Worm (Caenorhabditis elegans) whole organism, L3 larva: Measurements from ENCODE around the gene let-716.

Source experiments
- aly-2 ChIP-seq: fragments of 150-350 bp; optimal IDR thresholded peaks from 2 replicates; lab custom pipeline; 2014; ENCODE audit warnings: missing biosample characterization, missing genetic modification characterization
- ama-1 ChIP-seq: fragments of 150-350 bp; optimal IDR thresholded peaks from 2 replicates; lab custom pipeline; 2018
- ceh-16 ChIP-seq: sonication (generic microtip); optimal IDR thresholded peaks from 2 replicates; lab custom pipeline; 2017; ENCODE audit warnings: missing biosample characterization, missing genetic modification characterization
- ceh-82 ChIP-seq: fragments of 150-350 bp; optimal IDR thresholded peaks from 2 replicates; lab custom pipeline; 2014; ENCODE audit warnings: missing biosample characterization, missing genetic modification characterization
- daf-12 ChIP-seq: fragments of 150-350 bp; optimal IDR thresholded peaks from 2 replicates; lab custom pipeline; 2014; ENCODE audit warnings: missing biosample characterization, missing genetic modification reagents, missing genetic modification characterization
- egl-27 ChIP-seq: sonication (generic microtip); optimal IDR thresholded peaks from 4 replicates; lab custom pipeline; 2017; ENCODE audit warnings: missing biosample characterization, missing genetic modification reagents, missing genetic modification characterization
- egl-5 ChIP-seq: fragments of 150-350 bp; optimal IDR thresholded peaks from 2 replicates; lab custom pipeline; 2017; ENCODE audit warnings: missing biosample characterization, missing genetic modification reagents, missing genetic modification characterization, inconsistent platforms
- elt-1 ChIP-seq: fragments of 150-350 bp; optimal IDR thresholded peaks from 2 replicates; lab custom pipeline; 2014; ENCODE audit warnings: missing biosample characterization, missing genetic modification characterization
- elt-2 ChIP-seq: sonication (generic microtip); optimal IDR thresholded peaks from 2 replicates; lab custom pipeline; 2016; ENCODE audit warnings: missing genetic modification reagents, mild to moderate bottlenecking, missing genetic modification characterization, missing compliant biosample characterization
- fkh-10 ChIP-seq: sonication (generic microtip); optimal IDR thresholded peaks from 2 replicates; lab custom pipeline; 2017; ENCODE audit warnings: missing biosample characterization, missing genetic modification reagents, missing genetic modification characterization
- fos-1 ChIP-seq: fragments of 150-350 bp; optimal IDR thresholded peaks from 2 replicates; lab custom pipeline; 2014; ENCODE audit warnings: missing biosample characterization, missing genetic modification characterization
- hmg-11 ChIP-seq: sonication (generic microtip); optimal IDR thresholded peaks from 2 replicates; lab custom pipeline; 2016; ENCODE audit warnings: missing genetic modification characterization, missing compliant biosample characterization
- jun-1 ChIP-seq: fragments of 150-350 bp; optimal IDR thresholded peaks from 2 replicates; lab custom pipeline; 2014; ENCODE audit warnings: missing biosample characterization, missing genetic modification reagents, missing genetic modification characterization
- lin-15B ChIP-seq: fragments of 150-350 bp; optimal IDR thresholded peaks from 2 replicates; lab custom pipeline; 2014; ENCODE audit warnings: missing biosample characterization, missing genetic modification characterization
- lin-39 ChIP-seq: fragments of 150-350 bp; optimal IDR thresholded peaks from 2 replicates; lab custom pipeline; 2018; ENCODE audit warnings: missing biosample characterization, missing genetic modification reagents, missing genetic modification characterization
- lsy-12 ChIP-seq: sonication (generic microtip); optimal IDR thresholded peaks from 2 replicates; lab custom pipeline; 2016; ENCODE audit warnings: mild to moderate bottlenecking, missing genetic modification characterization, missing compliant biosample characterization
- mdl-1 ChIP-seq: fragments of 150-350 bp; optimal IDR thresholded peaks from 2 replicates; lab custom pipeline; 2014; ENCODE audit warnings: missing biosample characterization, missing genetic modification characterization
- mml-1 ChIP-seq: fragments of 150-350 bp; sonication (generic microtip); optimal IDR thresholded peaks from 3 replicates; lab custom pipeline; 2014; ENCODE audit warnings: missing biosample characterization, missing genetic modification characterization
- nfya-1 ChIP-seq: sonication (generic microtip); optimal IDR thresholded peaks from 2 replicates; lab custom pipeline; 2017; ENCODE audit warnings: missing genetic modification characterization, mild to moderate bottlenecking, missing compliant biosample characterization, antibody characterized with exemption, moderate library complexity; ENCODE audit not compliant: insufficient read depth
- nhr-11 ChIP-seq: fragments of 150-350 bp; optimal IDR thresholded peaks from 2 replicates; lab custom pipeline; 2014; ENCODE audit warnings: missing biosample characterization, missing genetic modification characterization
- nhr-12 ChIP-seq: fragments of 150-350 bp; optimal IDR thresholded peaks from 2 replicates; lab custom pipeline; 2014; ENCODE audit warnings: missing biosample characterization, missing genetic modification characterization
- nhr-237 ChIP-seq: fragments of 150-350 bp; optimal IDR thresholded peaks from 2 replicates; lab custom pipeline; 2014; ENCODE audit warnings: missing biosample characterization, missing genetic modification characterization
- nhr-28 ChIP-seq: fragments of 150-350 bp; optimal IDR thresholded peaks from 2 replicates; lab custom pipeline; 2014; ENCODE audit warnings: missing biosample characterization, missing genetic modification characterization
- nhr-76 ChIP-seq: fragments of 150-350 bp; sonication (generic microtip); optimal IDR thresholded peaks from 5 replicates; lab custom pipeline; 2014; ENCODE audit warnings: missing biosample characterization, missing genetic modification characterization
- pha-4 ChIP-seq: fragments of 150-350 bp; optimal IDR thresholded peaks from 2 replicates; lab custom pipeline; 2014; ENCODE audit warnings: missing biosample characterization, missing genetic modification reagents, missing genetic modification characterization
- sea-2 ChIP-seq: fragments of 150-350 bp; sonication (generic microtip); optimal IDR thresholded peaks from 4 replicates; lab custom pipeline; 2014; ENCODE audit warnings: missing biosample characterization, missing genetic modification reagents, missing genetic modification characterization
- skn-1 ChIP-seq: fragments of 150-350 bp; optimal IDR thresholded peaks from 2 replicates; lab custom pipeline; 2014; ENCODE audit warnings: missing biosample characterization, missing genetic modification characterization
- tbx-2 ChIP-seq: sonication (generic microtip); optimal IDR thresholded peaks from 2 replicates; lab custom pipeline; 2016; ENCODE audit warnings: mild to moderate bottlenecking, missing genetic modification characterization, missing compliant biosample characterization
- unc-39 ChIP-seq: sonication (generic microtip); optimal IDR thresholded peaks from 4 replicates; lab custom pipeline; 2017; ENCODE audit warnings: missing biosample characterization, missing genetic modification characterization
- unc-62 ChIP-seq: fragments of 150-350 bp; sonication (generic microtip); optimal IDR thresholded peaks from 4 replicates; lab custom pipeline; 2014; ENCODE audit warnings: missing biosample characterization, missing genetic modification reagents, missing genetic modification characterization
- zag-1 ChIP-seq: fragments of 150-350 bp; optimal IDR thresholded peaks from 2 replicates; lab custom pipeline; 2014; ENCODE audit warnings: missing biosample characterization, missing genetic modification characterization
- ztf-4 ChIP-seq: fragments of 150-350 bp; optimal IDR thresholded peaks from 2 replicates; lab custom pipeline; 2014; ENCODE audit warnings: missing biosample characterization, missing genetic modification characterization

The let-716 gene

ce11 chrIII:6345968-6346498, 37.3 kb upstream of the let-716 start, which contains the start of the genes trmt-10C.2 and C56G2.22:
Gene trmt-10C.2, plus strand, starts transcription at chrIII:6346281.
Gene C56G2.22, plus strand, starts transcription at chrIII:6346448.
- TF ChIP-seq hmg-11 (no peak), lin-15B (tag; lab: Kevin White, UChicago) (no peak), unc-62 (no peak), egl-27 (tag; lab: Kevin White, UChicago) (no peak), skn-1 (no peak), elt-2 (tag; lab: Kevin White, UChicago) (peak; percentile 32), nhr-11 (tag; lab: Kevin White, UChicago) (no peak), mml-1 (tag; lab: Kevin White, UChicago) (no peak), lin-39 (tag; lab: Kevin White, UChicago) (no peak), mdl-1 (no peak), pha-4 (tag; lab: Kevin White, UChicago) (peak; percentile 74)

DNA sequence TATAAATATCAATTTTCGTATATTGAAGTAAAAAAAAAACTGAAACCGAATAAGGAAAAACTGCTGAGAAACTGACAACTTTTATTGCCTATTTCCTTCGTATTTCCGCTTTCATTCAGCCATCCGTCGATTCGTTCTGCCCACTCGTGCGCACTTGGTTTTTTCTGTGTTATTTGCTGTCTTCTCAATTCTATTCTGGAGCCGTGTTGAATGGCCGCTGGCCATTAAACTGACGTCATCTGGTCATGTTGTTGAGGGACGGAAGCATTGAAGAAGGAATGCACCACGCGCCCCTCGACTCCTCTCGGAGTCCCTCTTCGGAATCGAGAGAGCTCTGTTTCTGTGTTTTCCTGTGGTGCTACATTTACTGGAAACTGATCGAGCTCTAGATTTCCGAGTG, 34.8 kb upstream of the let-716 start:
- TF ChIP-seq daf-12 (tag; lab: Kevin White, UChicago) = no peak
- TF ChIP-seq lin-15B (tag; lab: Kevin White, UChicago) = no peak
- TF ChIP-seq lin-39 (tag; lab: Kevin White, UChicago) = peak; percentile 67
- TF ChIP-seq nhr-12 = no peak
- peak; percentile 75 for TF ChIP-seq nfya-1 (tag; lab: Kevin White, UChicago)
- no peak for TF ChIP-seq ceh-82
- no peak for TF ChIP-seq jun-1 (tag; lab: Kevin White, UChicago)
- no peak for TF ChIP-seq mml-1 (tag; lab: Kevin White, UChicago)
- TF ChIP-seq elt-2 (tag; lab: Kevin White, UChicago) = no peak
- peak; percentile 2 for TF ChIP-seq ama-1
- peak; percentile 18 for TF ChIP-seq hmg-11
- peak; percentile 49 for TF ChIP-seq tbx-2
- TF ChIP-seq egl-5 = peak; percentile 32
- TF ChIP-seq, all 47 proteins: peak for 6

DNA sequence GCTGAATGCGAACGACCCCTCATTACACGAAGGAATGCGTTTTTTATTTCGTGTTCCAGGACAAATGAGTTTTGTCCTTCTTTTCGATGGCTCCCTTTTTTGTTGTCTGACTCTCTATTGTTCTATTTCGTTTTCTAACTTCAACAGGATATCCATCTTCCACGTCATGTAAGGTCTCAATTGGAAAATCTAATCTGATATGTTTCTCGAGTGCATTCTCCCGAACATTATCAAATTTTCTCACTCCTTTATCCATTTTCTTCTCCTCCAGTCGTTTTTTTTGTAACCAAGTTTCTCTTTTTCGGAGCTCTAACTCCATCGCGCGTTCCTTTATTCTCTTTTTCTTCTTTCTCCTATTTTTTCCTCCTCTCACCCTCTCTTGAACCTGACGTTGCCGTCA, 32.9 kb upstream of the let-716 start:
- TF ChIP-seq fkh-10 (peak; percentile 92), elt-1 (tag; lab: Kevin White, UChicago) (no peak)

DNA sequence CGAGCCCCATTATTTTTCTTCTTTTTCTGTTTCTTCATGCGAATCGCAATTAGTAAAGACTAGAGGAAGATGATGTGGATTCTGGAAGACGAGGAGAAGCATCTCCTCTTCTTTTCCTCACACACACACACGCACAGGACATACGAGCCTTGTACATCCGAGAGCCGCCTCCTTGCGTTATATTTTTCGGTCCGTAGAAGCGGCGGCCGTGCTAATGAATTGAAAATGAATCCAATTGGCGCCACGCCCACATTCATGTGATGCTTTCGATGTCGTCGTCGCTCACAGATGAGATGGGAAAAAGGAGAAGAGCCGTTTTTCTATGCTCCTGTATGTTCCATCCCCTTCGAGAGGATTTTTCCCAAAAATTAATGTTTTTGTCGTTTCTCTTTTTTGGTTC, 31.9 kb upstream of the let-716 start:
- TF ChIP-seq ceh-16 (tag; lab: Kevin White, UChicago) = no peak
- TF ChIP-seq fos-1 (tag; lab: Kevin White, UChicago) = no peak
- no peak for TF ChIP-seq sea-2 (GFP tag; lab: Kevin White, UChicago)
- TF ChIP-seq nhr-76 (tag; lab: Kevin White, UChicago) = no peak
- no peak for TF ChIP-seq aly-2 (tag; lab: Kevin White, UChicago)
- no peak for TF ChIP-seq ztf-4 (tag; lab: Kevin White, UChicago)
- peak; percentile 31 for TF ChIP-seq nfya-1 (tag; lab: Kevin White, UChicago)
- no peak for TF ChIP-seq nhr-11 (tag; lab: Kevin White, UChicago)
- TF ChIP-seq skn-1 = no peak
- no peak for TF ChIP-seq zag-1
- peak; percentile 14 for TF ChIP-seq ama-1
- TF ChIP-seq mdl-1 = no peak

- TF ChIP-seq nfya-1 (tag; lab: Kevin White, UChicago) (peak; percentile 20), fkh-10 (peak; percentile 36), nhr-28 (tag; lab: Kevin White, UChicago) (no peak), tbx-2 (peak; percentile 34), skn-1 (no peak)
- TF ChIP-seq, all 47 proteins: peak for 3
These were observed 30.9 kb upstream of the let-716 start for ce11 chrIII:6352459-6352858.

- TF ChIP-seq nhr-237 (tag; lab: Kevin White, UChicago) (no peak), nhr-28 (tag; lab: Kevin White, UChicago) (no peak), nhr-11 (tag; lab: Kevin White, UChicago) (no peak), nhr-12 (no peak), hmg-11 (no peak), lsy-12 (no peak), ama-1 (no peak), unc-39 (tag; lab: Kevin White, UChicago) (no peak), egl-27 (tag; lab: Kevin White, UChicago) (no peak), elt-1 (tag; lab: Kevin White, UChicago) (no peak)
These were observed 30.3 kb upstream of the let-716 start, which contains the start of gene akap-1 for ce11 chrIII:6353084-6353483. Gene akap-1, plus strand, starts transcription at chrIII:6353384.
